Worm (Caenorhabditis elegans) whole organism, late embryonic: ENCODE data around the gene F14H8.2.

Source experiments
- C08G9.2 ChIP-seq: sonication (generic microtip); optimal IDR thresholded peaks from 2 replicates; lab custom pipeline; 2016; ENCODE audit warnings: mild to moderate bottlenecking, missing genetic modification characterization, moderate library complexity, missing compliant biosample characterization
- C38D4.7 ChIP-seq: fragments of 200-800 bp; sonication (Bioruptor generic); optimal IDR thresholded peaks from 2 replicates; lab custom pipeline; 2018; ENCODE audit warnings: mild to moderate bottlenecking, missing genetic modification characterization, moderate library complexity, missing compliant biosample characterization
- K02D7.2 ChIP-seq: sonication (generic microtip); optimal IDR thresholded peaks from 2 replicates; lab custom pipeline; 2017; ENCODE audit warnings: mild to moderate bottlenecking, missing genetic modification characterization, missing compliant biosample characterization
- K09A11.1 ChIP-seq: sonication (generic microtip); optimal IDR thresholded peaks from 2 replicates; lab custom pipeline; 2017; ENCODE audit warnings: antibody characterized with exemption, mild to moderate bottlenecking, missing genetic modification characterization, missing compliant biosample characterization; ENCODE audit not compliant: insufficient read depth
- T23F11.4 ChIP-seq: fragments of 200-800 bp; sonication (Bioruptor generic); optimal IDR thresholded peaks from 2 replicates; lab custom pipeline; 2018; ENCODE audit warnings: mild to moderate bottlenecking, missing genetic modification characterization, missing compliant biosample characterization
- ahr-1 ChIP-seq: sonication (generic microtip); optimal IDR thresholded peaks from 2 replicates; lab custom pipeline; 2016; ENCODE audit warnings: missing genetic modification characterization, missing compliant biosample characterization
- ama-1 ChIP-seq: fragments of 150-350 bp; optimal IDR thresholded peaks from 2 replicates; lab custom pipeline; 2014
- ceh-14 ChIP-seq: sonication (generic microtip); optimal IDR thresholded peaks from 2 replicates; lab custom pipeline; 2016; ENCODE audit warnings: missing genotype, missing genetic modification characterization, missing compliant biosample characterization
- ceh-19 ChIP-seq: fragments of 200-800 bp; sonication (Bioruptor generic); optimal IDR thresholded peaks from 2 replicates; lab custom pipeline; 2018; ENCODE audit warnings: mild to moderate bottlenecking, missing genetic modification characterization, missing compliant biosample characterization
- ceh-2 ChIP-seq: sonication (generic microtip); optimal IDR thresholded peaks from 2 replicates; lab custom pipeline; 2016; ENCODE audit warnings: missing genotype, missing genetic modification characterization, missing compliant biosample characterization
- ceh-22 ChIP-seq: sonication (generic microtip); optimal IDR thresholded peaks from 2 replicates; lab custom pipeline; 2017; ENCODE audit warnings: missing biosample characterization, missing genetic modification characterization
- ceh-24 ChIP-seq: sonication (generic microtip); optimal IDR thresholded peaks from 2 replicates; lab custom pipeline; 2016; ENCODE audit warnings: mild to moderate bottlenecking, missing genetic modification characterization, missing compliant biosample characterization
- ceh-34 ChIP-seq: sonication (generic microtip); optimal IDR thresholded peaks from 2 replicates; lab custom pipeline; 2016; ENCODE audit warnings: mild to moderate bottlenecking, missing genetic modification characterization, missing compliant biosample characterization
- ceh-45 ChIP-seq: fragments of 200-800 bp; sonication (Bioruptor generic); IDR thresholded peaks from 2 replicates; pipeline ENCODE4 v1.3.6; 2022; ENCODE audit warnings: missing genetic modification reagents, missing genetic modification characterization, missing compliant biosample characterization
- ceh-48 ChIP-seq: sonication (generic microtip); optimal IDR thresholded peaks from 2 replicates; lab custom pipeline; 2016; ENCODE audit warnings: missing genetic modification characterization, inconsistent platforms, missing compliant biosample characterization
- ceh-6 ChIP-seq: fragments of 200-800 bp; sonication (Bioruptor generic); optimal IDR thresholded peaks from 2 replicates; lab custom pipeline; 2018; ENCODE audit warnings: mild to moderate bottlenecking, missing genetic modification characterization, missing compliant biosample characterization
- dmd-4 ChIP-seq: sonication (generic microtip); optimal IDR thresholded peaks from 2 replicates; lab custom pipeline; 2016; ENCODE audit warnings: borderline replicate concordance, missing genetic modification characterization, missing compliant biosample characterization
- dve-1 ChIP-seq: sonication (generic microtip); optimal IDR thresholded peaks from 2 replicates; lab custom pipeline; 2017; ENCODE audit warnings: antibody characterized with exemption, mild to moderate bottlenecking, missing genetic modification characterization, missing compliant biosample characterization
- eyg-1 ChIP-seq: sonication (generic microtip); optimal IDR thresholded peaks from 2 replicates; lab custom pipeline; 2016; ENCODE audit warnings: missing genotype, missing genetic modification characterization, missing compliant biosample characterization
- fax-1 ChIP-seq: sonication (generic microtip); optimal IDR thresholded peaks from 2 replicates; lab custom pipeline; 2016; ENCODE audit warnings: missing genotype, missing genetic modification characterization, missing compliant biosample characterization
- fkh-10 ChIP-seq: fragments of 150-350 bp; optimal IDR thresholded peaks from 2 replicates; lab custom pipeline; 2014; ENCODE audit warnings: missing biosample characterization, missing genetic modification reagents, missing genetic modification characterization
- hlh-15 ChIP-seq: sonication (generic microtip); optimal IDR thresholded peaks from 2 replicates; lab custom pipeline; 2016; ENCODE audit warnings: missing genetic modification characterization, missing compliant biosample characterization
- hlh-8 ChIP-seq: sonication (generic microtip); optimal IDR thresholded peaks from 2 replicates; lab custom pipeline; 2016; ENCODE audit warnings: missing genotype, missing genetic modification characterization, missing compliant biosample characterization
- lin-11 ChIP-seq: fragments of 200-800 bp; sonication (Bioruptor generic); optimal IDR thresholded peaks from 2 replicates; lab custom pipeline; 2018; ENCODE audit warnings: mild to moderate bottlenecking, missing genetic modification characterization, missing compliant biosample characterization
- madf-2 ChIP-seq: sonication (generic microtip); optimal IDR thresholded peaks from 2 replicates; lab custom pipeline; 2017; ENCODE audit warnings: missing genetic modification characterization, missing compliant biosample characterization
- mec-3 ChIP-seq: sonication (generic microtip); optimal IDR thresholded peaks from 2 replicates; lab custom pipeline; 2016; ENCODE audit warnings: borderline replicate concordance, missing genetic modification characterization, missing compliant biosample characterization
- nhr-232 ChIP-seq: sonication (generic microtip); optimal IDR thresholded peaks from 2 replicates; lab custom pipeline; 2016; ENCODE audit warnings: missing genetic modification characterization, missing compliant biosample characterization
- npax-4 ChIP-seq: sonication (generic microtip); optimal IDR thresholded peaks from 2 replicates; lab custom pipeline; 2016; ENCODE audit warnings: missing genetic modification characterization, missing compliant biosample characterization
- odd-2 ChIP-seq: sonication (generic microtip); optimal IDR thresholded peaks from 2 replicates; lab custom pipeline; 2017; ENCODE audit warnings: antibody characterized with exemption, mild to moderate bottlenecking, missing genetic modification characterization, missing compliant biosample characterization
- pat-9 ChIP-seq: fragments of 200-800 bp; sonication (Bioruptor generic); optimal IDR thresholded peaks from 2 replicates; lab custom pipeline; 2018; ENCODE audit warnings: mild to moderate bottlenecking, missing genetic modification characterization, moderate library complexity, missing compliant biosample characterization
- pax-1 ChIP-seq: fragments of 150-350 bp; optimal IDR thresholded peaks from 2 replicates; lab custom pipeline; 2014; ENCODE audit warnings: missing biosample characterization, missing genetic modification characterization
- pha-4 ChIP-seq: fragments of 150-350 bp; optimal IDR thresholded peaks from 2 replicates; lab custom pipeline; 2018; ENCODE audit warnings: missing biosample characterization, missing genetic modification reagents, missing genetic modification characterization
- pros-1 ChIP-seq: fragments of 150-350 bp; optimal IDR thresholded peaks from 2 replicates; lab custom pipeline; 2014; ENCODE audit warnings: missing biosample characterization, missing genetic modification reagents, missing genetic modification characterization
- ref-2 ChIP-seq: sonication (generic microtip); optimal IDR thresholded peaks from 2 replicates; lab custom pipeline; 2016; ENCODE audit warnings: missing genetic modification characterization, missing compliant biosample characterization
- sox-2 ChIP-seq: fragments of 200-800 bp; sonication (Bioruptor generic); IDR thresholded peaks from 2 replicates; pipeline ENCODE4 v1.3.6; 2022; ENCODE audit warnings: missing genetic modification reagents, missing genetic modification characterization, missing compliant biosample characterization
- syd-9 ChIP-seq: sonication (generic microtip); optimal IDR thresholded peaks from 2 replicates; lab custom pipeline; 2016; ENCODE audit warnings: mild to moderate bottlenecking, missing genetic modification characterization, moderate library complexity, missing compliant biosample characterization
- tbx-2 ChIP-seq: sonication (generic microtip); optimal IDR thresholded peaks from 2 replicates; lab custom pipeline; 2016; ENCODE audit warnings: missing genetic modification characterization, missing compliant biosample characterization
- ttx-3 ChIP-seq: sonication (generic microtip); optimal IDR thresholded peaks from 2 replicates; lab custom pipeline; 2016; ENCODE audit warnings: missing genetic modification reagents, missing genetic modification characterization, missing compliant biosample characterization
- unc-3 ChIP-seq, 2 experiments: fragments of 200-800 bp in 1 of 2; sonication (Bioruptor generic) in 1 of 2; sonication (generic microtip) in 1 of 2; conservative IDR thresholded peaks in 1 of 2; optimal IDR thresholded peaks in 1 of 2; 2 replicates each; pipeline versions ENCODE4 v1.3.6 to Lab custom; 2016 to 2022; ENCODE audit warnings: missing compliant biosample characterization in 2 of 2, missing genetic modification characterization in 2 of 2, missing genetic modification reagents in 1 of 2
- unc-86 ChIP-seq: sonication (generic microtip); optimal IDR thresholded peaks from 2 replicates; lab custom pipeline; 2016; ENCODE audit warnings: missing genetic modification characterization, missing compliant biosample characterization
- zip-5 ChIP-seq: sonication (generic microtip); optimal IDR thresholded peaks from 2 replicates; lab custom pipeline; 2016; ENCODE audit warnings: missing genetic modification characterization, missing compliant biosample characterization
- ztf-16 ChIP-seq: sonication (generic microtip); optimal IDR thresholded peaks from 2 replicates; lab custom pipeline; 2017; ENCODE audit warnings: missing genetic modification characterization, missing compliant biosample characterization

F14H8.2 gene

DNA sequence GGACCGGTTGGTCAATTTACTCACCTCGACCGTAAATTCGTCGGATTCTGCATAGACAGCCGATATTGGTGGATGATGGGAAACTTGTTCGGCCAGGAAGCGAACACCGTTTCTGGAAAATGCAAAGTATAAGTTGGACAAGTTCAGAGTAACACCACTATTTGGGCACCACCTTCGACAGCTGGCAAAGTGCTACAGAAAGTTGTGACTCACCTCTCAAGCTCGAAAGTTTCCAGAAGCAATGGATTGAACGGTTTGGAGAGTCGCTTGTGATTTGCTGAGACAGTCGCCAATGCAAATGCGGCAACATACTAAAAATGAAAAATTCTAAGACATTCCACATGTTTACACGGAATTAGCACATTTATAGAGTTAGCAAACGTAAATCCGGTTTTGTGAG lies 6.8 kb downstream of the F14H8.2 start:
- TF ChIP-seq pha-4 = no peak
- no peak for TF ChIP-seq hlh-8 (tag; lab: Kevin White, UChicago)
- no peak for TF ChIP-seq ref-2
- no peak for TF ChIP-seq zip-5 (tag; lab: Kevin White, UChicago)
- TF ChIP-seq ama-1 (lab: Kevin White, UChicago) = no peak
- no peak for TF ChIP-seq lin-11 (tag; lab: Kevin White, UChicago)
- no peak for TF ChIP-seq ztf-16
- no peak for TF ChIP-seq ceh-6 (GFP tag; lab: Kevin White, UChicago)
- no peak for TF ChIP-seq unc-3 (GFP tag; conservative IDR thresholded peaks at IDR 0.05; lab: Robert Waterston, UW)
- TF ChIP-seq unc-3 (tag; optimal IDR thresholded peaks at IDR 0.05; lab: Kevin White, UChicago) = no peak
- TF ChIP-seq unc-86 (tag; lab: Kevin White, UChicago) = no peak
- TF ChIP-seq dmd-4 (tag; lab: Kevin White, UChicago) = no peak
- TF ChIP-seq C38D4.7 = no peak
- TF ChIP-seq nhr-232 (tag; lab: Kevin White, UChicago) = no peak
- no peak for TF ChIP-seq dve-1 (tag; lab: Kevin White, UChicago)
- no peak for TF ChIP-seq ceh-24 (tag; lab: Kevin White, UChicago)
- TF ChIP-seq K02D7.2 (tag; lab: Kevin White, UChicago) = no peak
- TF ChIP-seq eyg-1 = no peak
- TF ChIP-seq, all 69 proteins: peak for 0

ce11 chrV:15012542-15013301 lies 7.4 kb downstream of the F14H8.2 start:
- TF ChIP-seq pax-1 = no peak

DNA sequence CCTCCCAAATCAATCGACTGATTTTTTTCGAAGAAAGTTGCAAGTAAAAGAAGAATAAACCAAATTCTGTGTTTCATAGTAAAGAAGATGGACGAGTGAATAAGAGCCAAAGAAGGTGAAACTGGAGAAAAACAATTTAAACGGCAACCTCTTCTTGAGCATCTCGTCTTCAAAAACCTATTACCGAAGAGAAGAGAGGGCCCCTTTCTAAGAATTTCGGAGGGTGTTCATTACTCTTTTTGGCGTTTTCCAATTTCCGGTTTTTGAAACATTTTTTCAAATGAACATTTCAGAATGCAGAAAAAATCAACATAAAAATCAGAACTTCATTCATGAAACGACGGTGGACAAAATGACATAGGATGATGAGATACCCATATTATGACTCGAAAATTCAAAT lies 8.6 kb downstream of the F14H8.2 start, which contains the start of gene nmr-2:
TSS of gene nmr-2 (minus strand) at position 101 of the 400 bp plus-strand sequence.
- TF ChIP-seq fax-1 (tag; lab: Kevin White, UChicago) (no peak), K02D7.2 (tag; lab: Kevin White, UChicago) (no peak), ceh-14 (tag; lab: Kevin White, UChicago) (no peak), ceh-34 (tag; lab: Kevin White, UChicago) (no peak), K09A11.1 (tag; lab: Kevin White, UChicago) (no peak), mec-3 (no peak), ceh-2 (tag; lab: Kevin White, UChicago) (no peak), npax-4 (tag; lab: Kevin White, UChicago) (no peak), ceh-45 (GFP tag; lab: Robert Waterston, UW) (no peak), hlh-15 (tag; lab: Kevin White, UChicago) (no peak), dmd-4 (tag; lab: Kevin White, UChicago) (no peak), ttx-3 (tag; lab: Kevin White, UChicago) (no peak), zip-5 (tag; lab: Kevin White, UChicago) (no peak), fkh-10 (no peak), odd-2 (tag; lab: Kevin White, UChicago) (no peak), madf-2 (no peak), pros-1 (tag; lab: Kevin White, UChicago) (no peak), nhr-232 (tag; lab: Kevin White, UChicago) (no peak), sox-2 (GFP tag; lab: Robert Waterston, UW) (no peak)

- TF ChIP-seq ceh-22 (no peak), ceh-24 (tag; lab: Kevin White, UChicago) (no peak), unc-3 (GFP tag; conservative IDR thresholded peaks at IDR 0.05; lab: Robert Waterston, UW) (no peak), unc-3 (tag; optimal IDR thresholded peaks at IDR 0.05; lab: Kevin White, UChicago) (no peak), sox-2 (GFP tag; lab: Robert Waterston, UW) (no peak), mec-3 (no peak), syd-9 (tag; lab: Kevin White, UChicago) (no peak), C08G9.2 (tag; lab: Kevin White, UChicago) (no peak), dmd-4 (tag; lab: Kevin White, UChicago) (no peak), tbx-2 (no peak), ceh-19 (GFP tag; lab: Kevin White, UChicago) (no peak), ceh-45 (GFP tag; lab: Robert Waterston, UW) (no peak), ceh-48 (tag; lab: Kevin White, UChicago) (no peak), pat-9 (tag; lab: Kevin White, UChicago) (no peak), ahr-1 (tag; lab: Kevin White, UChicago) (no peak), T23F11.4 (GFP tag; lab: Kevin White, UChicago) (no peak), madf-2 (no peak)
- TF ChIP-seq, all 69 proteins: peak for 0
Measured at ce11 chrV:15004800-15005199, 15.3 kb downstream of the F14H8.2 start, which contains the start of gene hrde-2. TSS of gene hrde-2 (plus strand) at chrV:15005100.
